Worm (Caenorhabditis elegans): Measurements from ENCODE around the gene dsc-1.

ce11 chrX:15045401-15045800, 10.8 kb upstream of the dsc-1 start:
- TF ChIP-seq F33H1.4 (GFP tag; IDR thresholded peaks at IDR 0.05) (no peak), ets-4 (GFP tag; optimal IDR thresholded peaks at IDR 0.05) (no peak), zfh-2 (GFP tag; conservative IDR thresholded peaks at IDR 0.05) (no peak), T07F8.4 (tag; optimal IDR thresholded peaks at IDR 0.05) (no peak), akir-1 (GFP tag; optimal IDR thresholded peaks at IDR 0.05) (no peak), rcor-1 (GFP tag; IDR thresholded peaks at IDR 0.05) (no peak), Y95B8A.8 (GFP tag; IDR thresholded peaks at IDR 0.05) (no peak)
